Worm (Caenorhabditis elegans) whole organism, L3 larva: ENCODE data around the gene F57G4.1.

Experiments used
- R02D3.7 ChIP-seq: fragments of 150-350 bp; optimal IDR thresholded peaks from 2 replicates; lab custom pipeline; 2014; ENCODE audit warnings: missing biosample characterization, missing genetic modification characterization
- aly-2 ChIP-seq: fragments of 150-350 bp; optimal IDR thresholded peaks from 2 replicates; lab custom pipeline; 2014; ENCODE audit warnings: missing biosample characterization, missing genetic modification characterization
- ceh-16 ChIP-seq: sonication (generic microtip); optimal IDR thresholded peaks from 2 replicates; lab custom pipeline; 2017; ENCODE audit warnings: missing biosample characterization, missing genetic modification characterization
- ceh-28 ChIP-seq: fragments of 150-350 bp; optimal IDR thresholded peaks from 2 replicates; lab custom pipeline; 2014; ENCODE audit warnings: missing biosample characterization, missing genetic modification reagents, missing genetic modification characterization
- ceh-82 ChIP-seq: fragments of 150-350 bp; optimal IDR thresholded peaks from 2 replicates; lab custom pipeline; 2014; ENCODE audit warnings: missing biosample characterization, missing genetic modification characterization
- ceh-9 ChIP-seq: sonication (generic microtip); optimal IDR thresholded peaks from 2 replicates; lab custom pipeline; 2018; ENCODE audit warnings: missing biosample characterization, missing genetic modification characterization
- daf-12 ChIP-seq: fragments of 150-350 bp; optimal IDR thresholded peaks from 2 replicates; lab custom pipeline; 2014; ENCODE audit warnings: missing biosample characterization, missing genetic modification reagents, missing genetic modification characterization
- egl-27 ChIP-seq: sonication (generic microtip); optimal IDR thresholded peaks from 4 replicates; lab custom pipeline; 2017; ENCODE audit warnings: missing biosample characterization, missing genetic modification reagents, missing genetic modification characterization
- egl-5 ChIP-seq: fragments of 150-350 bp; optimal IDR thresholded peaks from 2 replicates; lab custom pipeline; 2017; ENCODE audit warnings: missing biosample characterization, missing genetic modification reagents, missing genetic modification characterization, inconsistent platforms
- elt-1 ChIP-seq: fragments of 150-350 bp; optimal IDR thresholded peaks from 2 replicates; lab custom pipeline; 2014; ENCODE audit warnings: missing biosample characterization, missing genetic modification characterization
- elt-2 ChIP-seq: sonication (generic microtip); optimal IDR thresholded peaks from 2 replicates; lab custom pipeline; 2016; ENCODE audit warnings: missing genetic modification reagents, mild to moderate bottlenecking, missing genetic modification characterization, missing compliant biosample characterization
- elt-3 ChIP-seq, 3 experiments: fragments of 150-350 bp in 1 of 3; sonication (generic microtip) in 2 of 3; optimal IDR thresholded peaks; 2 replicates in 2 of 3; 4 replicates in 1 of 3; lab custom pipeline; 2014 to 2017; ENCODE audit warnings: missing biosample characterization in 3 of 3, missing genetic modification characterization in 3 of 3
- eor-1 ChIP-seq, 2 experiments: fragments of 150-350 bp; optimal IDR thresholded peaks; 2 replicates each; lab custom pipeline; 2014 to 2018; ENCODE audit warnings: missing biosample characterization in 2 of 2, missing genetic modification characterization in 2 of 2
- fos-1 ChIP-seq: fragments of 150-350 bp; optimal IDR thresholded peaks from 2 replicates; lab custom pipeline; 2014; ENCODE audit warnings: missing biosample characterization, missing genetic modification characterization
- hmg-11 ChIP-seq: sonication (generic microtip); optimal IDR thresholded peaks from 2 replicates; lab custom pipeline; 2016; ENCODE audit warnings: missing genetic modification characterization, missing compliant biosample characterization
- lin-15B ChIP-seq: fragments of 150-350 bp; optimal IDR thresholded peaks from 2 replicates; lab custom pipeline; 2014; ENCODE audit warnings: missing biosample characterization, missing genetic modification characterization
- lin-39 ChIP-seq: fragments of 150-350 bp; optimal IDR thresholded peaks from 2 replicates; lab custom pipeline; 2018; ENCODE audit warnings: missing biosample characterization, missing genetic modification reagents, missing genetic modification characterization
- mml-1 ChIP-seq: fragments of 150-350 bp; sonication (generic microtip); optimal IDR thresholded peaks from 3 replicates; lab custom pipeline; 2014; ENCODE audit warnings: missing biosample characterization, missing genetic modification characterization
- nfya-1 ChIP-seq: sonication (generic microtip); optimal IDR thresholded peaks from 2 replicates; lab custom pipeline; 2017; ENCODE audit warnings: missing genetic modification characterization, mild to moderate bottlenecking, missing compliant biosample characterization, antibody characterized with exemption, moderate library complexity; ENCODE audit not compliant: insufficient read depth
- nhr-11 ChIP-seq: fragments of 150-350 bp; optimal IDR thresholded peaks from 2 replicates; lab custom pipeline; 2014; ENCODE audit warnings: missing biosample characterization, missing genetic modification characterization
- nhr-12 ChIP-seq: fragments of 150-350 bp; optimal IDR thresholded peaks from 2 replicates; lab custom pipeline; 2014; ENCODE audit warnings: missing biosample characterization, missing genetic modification characterization
- nhr-23 ChIP-seq: fragments of 150-350 bp; optimal IDR thresholded peaks from 2 replicates; lab custom pipeline; 2014; ENCODE audit warnings: missing biosample characterization, missing genetic modification reagents, missing genetic modification characterization
- nhr-237 ChIP-seq: fragments of 150-350 bp; optimal IDR thresholded peaks from 2 replicates; lab custom pipeline; 2014; ENCODE audit warnings: missing biosample characterization, missing genetic modification characterization
- nhr-25 ChIP-seq: sonication (generic microtip); optimal IDR thresholded peaks from 2 replicates; lab custom pipeline; 2017; ENCODE audit warnings: missing biosample characterization, missing genetic modification characterization
- nhr-43 ChIP-seq: sonication (generic microtip); optimal IDR thresholded peaks from 2 replicates; lab custom pipeline; 2016; ENCODE audit warnings: mild to moderate bottlenecking, missing genetic modification characterization, missing compliant biosample characterization; ENCODE audit not compliant: poor library complexity, severe bottlenecking
- nhr-67 ChIP-seq: fragments of 150-350 bp; optimal IDR thresholded peaks from 2 replicates; lab custom pipeline; 2014; ENCODE audit warnings: missing biosample characterization, missing genetic modification characterization
- pqm-1 ChIP-seq: fragments of 150-350 bp; optimal IDR thresholded peaks from 2 replicates; lab custom pipeline; 2017; ENCODE audit warnings: missing biosample characterization, missing genetic modification characterization, inconsistent platforms
- sea-2 ChIP-seq: fragments of 150-350 bp; sonication (generic microtip); optimal IDR thresholded peaks from 4 replicates; lab custom pipeline; 2014; ENCODE audit warnings: missing biosample characterization, missing genetic modification reagents, missing genetic modification characterization
- snpc-4 ChIP-seq: fragments of 150-350 bp; optimal IDR thresholded peaks from 2 replicates; lab custom pipeline; 2014; ENCODE audit warnings: missing biosample characterization, missing genetic modification characterization
- tbx-2 ChIP-seq: sonication (generic microtip); optimal IDR thresholded peaks from 2 replicates; lab custom pipeline; 2016; ENCODE audit warnings: mild to moderate bottlenecking, missing genetic modification characterization, missing compliant biosample characterization
- unc-39 ChIP-seq: sonication (generic microtip); optimal IDR thresholded peaks from 4 replicates; lab custom pipeline; 2017; ENCODE audit warnings: missing biosample characterization, missing genetic modification characterization
- unc-62 ChIP-seq: fragments of 150-350 bp; sonication (generic microtip); optimal IDR thresholded peaks from 4 replicates; lab custom pipeline; 2014; ENCODE audit warnings: missing biosample characterization, missing genetic modification reagents, missing genetic modification characterization
- zag-1 ChIP-seq: fragments of 150-350 bp; optimal IDR thresholded peaks from 2 replicates; lab custom pipeline; 2014; ENCODE audit warnings: missing biosample characterization, missing genetic modification characterization
- ztf-11 ChIP-seq: fragments of 150-350 bp; optimal IDR thresholded peaks from 2 replicates; lab custom pipeline; 2014; ENCODE audit warnings: missing biosample characterization, missing genetic modification characterization
- ztf-4 ChIP-seq: fragments of 150-350 bp; optimal IDR thresholded peaks from 2 replicates; lab custom pipeline; 2014; ENCODE audit warnings: missing biosample characterization, missing genetic modification characterization

Gene F57G4.1

DNA sequence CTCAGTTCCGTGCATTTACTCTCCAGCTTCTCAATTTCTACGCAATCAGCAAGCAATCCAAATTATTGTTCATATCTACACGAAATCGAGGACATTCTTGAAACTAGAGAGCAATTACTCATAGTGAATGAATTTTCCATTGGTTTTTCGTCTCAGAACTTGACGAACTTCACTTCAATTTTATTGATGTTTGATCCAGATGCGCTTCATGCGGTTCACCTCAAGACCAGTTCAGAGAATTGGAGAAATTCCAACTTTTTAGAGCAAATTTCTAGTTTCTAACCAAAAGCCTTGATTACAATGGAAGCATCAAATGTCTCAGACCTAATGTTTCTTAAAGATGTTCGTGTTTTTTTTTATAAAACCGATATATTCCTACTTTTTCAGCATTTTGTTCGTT, 3.1 kb upstream of the F57G4.1 start, which contains the start of gene Y6G8.8:
Gene Y6G8.8 (plus strand): TSS at position 301 of the 400 bp plus-strand sequence.
- no peak for TF ChIP-seq unc-39 (tag; lab: Kevin White, UChicago)
- TF ChIP-seq fos-1 (tag; lab: Kevin White, UChicago) = no peak
- TF ChIP-seq ceh-28 = no peak
- no peak for TF ChIP-seq ztf-4 (tag; lab: Kevin White, UChicago)
- no peak for TF ChIP-seq unc-62 (GFP tag; lab: Kevin White, UChicago)
- TF ChIP-seq mml-1 (tag; lab: Kevin White, UChicago) = no peak
- TF ChIP-seq nhr-11 (tag; lab: Kevin White, UChicago) = no peak
- no peak for TF ChIP-seq snpc-4 (tag; lab: Kevin White, UChicago)
- no peak for TF ChIP-seq nhr-67 (tag; lab: Kevin White, UChicago)
- no peak for TF ChIP-seq pqm-1 (tag; lab: Kevin White, UChicago)

DNA sequence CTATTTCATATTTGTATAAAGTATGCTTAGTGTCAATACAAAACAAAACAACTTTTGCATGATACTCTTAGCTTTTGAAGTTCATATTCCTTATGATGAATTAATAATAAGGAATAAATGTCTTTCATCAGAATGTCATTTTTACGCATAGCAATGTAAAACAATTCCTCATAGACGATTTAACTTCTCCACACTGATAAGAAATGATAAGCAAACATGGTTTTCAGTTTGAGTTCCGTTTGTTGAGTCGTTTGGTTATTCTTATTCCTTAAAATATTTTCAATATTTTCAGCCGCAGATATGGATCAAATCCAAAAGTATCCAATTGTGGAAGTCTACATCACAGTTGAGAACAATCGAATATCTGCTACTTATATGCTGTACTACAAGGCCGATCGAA, 1.6 kb downstream of the F57G4.1 start, which contains the start of gene F57G4.11:
Gene F57G4.11 (plus strand): TSS at position 301 of the 400 bp plus-strand sequence.
- TF ChIP-seq sea-2 (GFP tag; lab: Kevin White, UChicago) (no peak), ceh-9 (tag; lab: Kevin White, UChicago) (no peak), ceh-16 (no peak), nhr-12 (tag; lab: Kevin White, UChicago) (no peak), daf-12 (tag; lab: Kevin White, UChicago) (no peak), snpc-4 (tag; lab: Kevin White, UChicago) (no peak), pqm-1 (tag; lab: Kevin White, UChicago) (no peak), egl-27 (tag; lab: Kevin White, UChicago) (no peak), elt-2 (tag; lab: Kevin White, UChicago) (no peak), ztf-4 (tag; lab: Kevin White, UChicago) (no peak), nhr-25 (tag; lab: Kevin White, UChicago) (no peak), nhr-23 (tag; lab: Kevin White, UChicago) (no peak)

DNA sequence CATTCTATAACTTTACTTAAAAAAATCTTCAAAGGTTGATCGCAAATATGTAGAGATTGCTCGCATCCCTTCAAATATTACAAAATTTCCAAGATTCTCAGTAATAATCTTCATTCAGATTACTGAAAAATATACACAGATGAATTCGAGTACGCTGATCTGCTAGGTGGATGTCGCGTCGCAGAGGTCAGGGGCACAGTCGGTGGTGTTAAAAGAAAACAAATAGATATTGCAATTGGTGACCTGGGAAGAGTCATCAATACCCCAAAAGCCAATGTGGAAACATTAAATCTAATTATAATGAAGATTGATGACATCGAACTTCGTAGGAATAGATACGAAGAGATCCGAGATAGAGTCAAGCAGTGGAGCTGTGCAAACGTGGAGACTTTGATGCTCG, 5.2 kb downstream of the F57G4.1 start, which contains the start of gene F57G4.10:
Gene F57G4.10 (plus strand): TSS at position 301 of the 400 bp plus-strand sequence.
- TF ChIP-seq nfya-1 (tag; lab: Kevin White, UChicago) = no peak
- no peak for TF ChIP-seq nhr-23 (tag; lab: Kevin White, UChicago)
- TF ChIP-seq ceh-9 (tag; lab: Kevin White, UChicago) = no peak
- TF ChIP-seq nhr-67 (tag; lab: Kevin White, UChicago) = no peak
- no peak for TF ChIP-seq ztf-4 (tag; lab: Kevin White, UChicago)
- TF ChIP-seq elt-1 = no peak
- TF ChIP-seq nhr-237 (tag; lab: Kevin White, UChicago) = no peak
- TF ChIP-seq R02D3.7 (tag; lab: Kevin White, UChicago) = no peak
- TF ChIP-seq unc-62 (GFP tag; lab: Kevin White, UChicago) = no peak
- no peak for TF ChIP-seq nhr-11 (tag; lab: Kevin White, UChicago)
- no peak for TF ChIP-seq fos-1 (tag; lab: Kevin White, UChicago)
- no peak for TF ChIP-seq lin-39 (tag; lab: Kevin White, UChicago)
- TF ChIP-seq elt-2 (tag; lab: Kevin White, UChicago) = no peak
- no peak for TF ChIP-seq nhr-43
- TF ChIP-seq lin-15B = no peak
- no peak for TF ChIP-seq tbx-2 (tag; lab: Kevin White, UChicago)

- TF ChIP-seq eor-1 (tag; optimal IDR thresholded peaks at IDR 0.05; lab: Kevin White, UChicago) (no peak), mml-1 (tag; lab: Kevin White, UChicago) (no peak), nhr-12 (tag; lab: Kevin White, UChicago) (no peak), zag-1 (tag; lab: Kevin White, UChicago) (no peak), ztf-11 (tag; lab: Kevin White, UChicago) (no peak), egl-5 (tag; lab: Kevin White, UChicago) (no peak), elt-3 (tag; optimal IDR thresholded peaks at IDR 0.05; lab: Kevin White, UChicago) (no peak), lin-15B (no peak), unc-62 (GFP tag; lab: Kevin White, UChicago) (no peak), ceh-28 (no peak), nfya-1 (tag; lab: Kevin White, UChicago) (no peak), ceh-82 (tag; lab: Kevin White, UChicago) (no peak), aly-2 (tag; lab: Kevin White, UChicago) (no peak), hmg-11 (no peak)
- TF ChIP-seq, all 47 proteins: peak for 0
Observed at ce11 chrV:17650427-17650826, 27.1 kb downstream of the F57G4.1 start, which contains the start of gene fbxa-192. Gene fbxa-192, minus strand, starts transcription at chrV:17650527.
